Fruit fly (Drosophila melanogaster): Measurements from ENCODE around the gene Tk.

Gene Tk

DNA sequence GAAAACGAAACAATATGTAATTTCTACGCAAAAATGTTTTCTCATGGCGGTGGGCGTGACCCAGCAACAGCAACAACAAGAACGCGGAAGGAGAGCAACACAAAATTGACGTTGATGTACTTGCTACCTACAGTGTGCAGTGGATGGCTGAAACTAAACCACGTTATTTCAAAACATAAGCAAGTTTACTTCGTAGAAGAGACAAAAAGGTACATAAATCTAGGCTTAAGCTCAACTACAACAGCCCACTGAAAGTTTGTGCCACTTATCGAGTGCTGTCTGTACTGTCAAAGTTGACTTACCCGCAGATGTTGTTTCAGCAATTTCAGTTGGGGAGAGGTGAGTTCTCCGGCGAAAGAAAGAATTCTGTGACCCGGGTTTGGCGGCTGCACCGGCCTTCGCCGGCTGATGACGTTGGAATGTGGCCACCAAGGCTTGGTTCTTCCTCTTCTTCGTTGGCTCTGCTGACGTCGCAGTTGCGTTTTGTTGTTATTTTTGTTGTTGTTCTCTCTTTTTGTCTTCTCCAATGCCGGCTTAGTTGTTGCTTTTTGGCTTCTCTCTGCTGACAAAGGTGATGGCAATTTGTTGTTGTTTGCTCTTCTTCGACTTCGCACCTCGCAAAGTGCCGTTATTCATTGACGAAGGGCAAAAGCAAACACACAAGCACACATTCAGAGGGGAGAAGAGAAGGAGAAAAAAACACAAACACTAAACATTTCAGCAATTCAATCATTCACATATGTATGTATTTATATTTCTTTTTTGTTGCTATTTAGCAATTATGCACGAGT is 58.0 kb downstream of the Tk start (continued):
- TF ChIP-seq CG8478 (optimal IDR thresholded peaks at IDR 0.05) = no peak
- no peak for TF ChIP-seq run (tag; optimal IDR thresholded peaks at IDR 0.05)
- TF ChIP-seq CG4282 (GFP tag; optimal IDR thresholded peaks at IDR 0.05) = no peak
- TF ChIP-seq Drgx (GFP tag; IDR thresholded peaks at IDR 0.05) = peak; percentile 46; the same call in 1 of the 2 replicates
- peak; percentile 57 for TF ChIP-seq sens (GFP tag)
- 0 out of 4 replicates have a peak, but pooled peaks have one; percentile 56 for TF ChIP-seq chinmo (GFP tag; IDR thresholded peaks at IDR 0.05; ENCODE audit: partially characterized antibody)
- peak; percentile 74 for TF ChIP-seq sd (tag; optimal IDR thresholded peaks at IDR 0.05)
- peak; percentile 18 for TF ChIP-seq chn (GFP tag; optimal IDR thresholded peaks at IDR 0.05)
- TF ChIP-seq C15 (GFP tag; IDR thresholded peaks at IDR 0.05) = 0 out of 3 replicates have a peak, but pooled peaks have one; percentile 5

DNA sequence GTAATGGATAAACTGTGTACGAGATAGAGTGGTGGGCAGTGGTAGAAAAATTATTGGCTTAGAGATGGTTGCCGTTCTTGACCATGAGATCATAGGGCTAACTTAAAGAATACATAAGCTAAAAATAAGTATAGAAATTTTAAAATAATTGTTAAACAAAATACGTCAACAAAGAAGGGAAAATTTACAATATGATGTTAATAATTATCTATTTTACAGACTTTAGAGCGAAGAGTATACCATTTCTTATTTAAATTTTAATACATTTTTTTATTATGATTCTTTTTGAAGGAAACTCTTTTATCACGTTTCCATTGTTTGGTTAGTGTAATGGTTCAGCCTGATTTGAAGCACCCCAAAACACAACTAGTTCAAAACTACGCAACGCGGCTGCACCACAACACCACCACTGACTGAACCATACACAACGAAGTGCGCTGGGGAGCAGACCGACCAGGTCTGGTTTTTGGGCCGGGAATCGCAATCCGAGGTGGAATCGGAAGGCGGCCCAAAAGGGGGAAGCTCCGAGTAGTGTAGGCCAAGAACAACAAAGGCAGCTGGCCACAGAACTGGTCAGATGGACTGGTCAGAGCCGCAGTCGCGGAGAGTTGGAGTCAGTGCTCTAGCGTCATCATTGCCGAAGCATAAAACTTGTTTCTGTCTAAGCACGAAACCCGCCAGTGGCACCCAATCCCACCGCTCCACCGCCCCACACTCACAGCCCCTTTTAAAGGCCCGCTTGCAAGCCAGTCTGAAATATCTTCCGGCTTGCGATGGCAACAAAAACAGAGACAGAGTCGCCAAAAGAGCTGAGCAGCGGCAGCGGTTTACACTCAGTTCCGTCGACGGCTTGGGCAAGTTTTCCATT is 59.6 kb downstream of the Tk start:
- TF ChIP-seq CG6175 (GFP tag; IDR thresholded peaks at IDR 0.05) = peak; percentile 65; the same call in 1 of the 3 replicates
- no peak for TF ChIP-seq C15 (GFP tag; IDR thresholded peaks at IDR 0.05)
- no peak for TF ChIP-seq usp (GFP tag; optimal IDR thresholded peaks at IDR 0.05)
- 0 out of 2 replicates have a peak, but pooled peaks have one; percentile 23 for TF ChIP-seq bbx (GFP tag; IDR thresholded peaks at IDR 0.05; ENCODE audit: partially characterized antibody)
- no peak for TF ChIP-seq ash1 (GFP tag; optimal IDR thresholded peaks at IDR 0.05)
- TF ChIP-seq NFAT (GFP tag; IDR thresholded peaks at IDR 0.05) = 0 out of 2 replicates have a peak, but pooled peaks have one; percentile 4
- TF ChIP-seq CG2129 (GFP tag; IDR thresholded peaks at IDR 0.05; ENCODE audit: partially characterized antibody) = no peak
- TF ChIP-seq sd (tag; optimal IDR thresholded peaks at IDR 0.05) = peak; percentile 8
- TF ChIP-seq CG13296 (GFP tag; optimal IDR thresholded peaks at IDR 0.05) = no peak
- no peak for TF ChIP-seq rib (GFP tag; IDR thresholded peaks at IDR 0.05)
- TF ChIP-seq CG13424 (tag; optimal IDR thresholded peaks at IDR 0.05) = no peak
- no peak for TF ChIP-seq gce (GFP tag; IDR thresholded peaks at IDR 0.05)
- TF ChIP-seq org-1 (GFP tag; optimal IDR thresholded peaks at IDR 0.05) = no peak
- TF ChIP-seq CG7786 (GFP tag; optimal IDR thresholded peaks at IDR 0.05) = no peak
- no peak for TF ChIP-seq Gug (GFP tag; IDR thresholded peaks at IDR 0.05)
- no peak for TF ChIP-seq CG10209 (GFP tag; optimal IDR thresholded peaks at IDR 0.05)
- no peak for TF ChIP-seq CG8089 (GFP tag; optimal IDR thresholded peaks at IDR 0.05)
- TF ChIP-seq PHDP (tag; optimal IDR thresholded peaks at IDR 0.05) = no peak
- no peak for TF ChIP-seq ewg (GFP tag; optimal IDR thresholded peaks at IDR 0.05)
- TF ChIP-seq ci (GFP tag; IDR thresholded peaks at IDR 0.05) = 0 out of 3 replicates have a peak, but pooled peaks have one; percentile 32
- TF ChIP-seq pum (GFP tag; optimal IDR thresholded peaks at IDR 0.05) = no peak
- TF ChIP-seq CG1832 (GFP tag; optimal IDR thresholded peaks at IDR 0.05) = no peak
- TF ChIP-seq sim (GFP tag; IDR thresholded peaks at IDR 0.05) = no peak
- no peak for TF ChIP-seq pzg (GFP tag; optimal IDR thresholded peaks at IDR 0.05)
- no peak for TF ChIP-seq btn (GFP tag; optimal IDR thresholded peaks at IDR 0.05)
- peak; percentile 26; the same call in 1 of the 2 replicates for TF ChIP-seq CG31224 (GFP tag; IDR thresholded peaks at IDR 0.05)
- TF ChIP-seq luna (GFP tag; optimal IDR thresholded peaks at IDR 0.05) = no peak
- no peak for TF ChIP-seq Ssrp (tag; optimal IDR thresholded peaks at IDR 0.05)
- no peak for TF ChIP-seq Bgb (GFP tag; IDR thresholded peaks at IDR 0.05; ENCODE audit: partially characterized antibody)
- TF ChIP-seq cg (GFP tag; optimal IDR thresholded peaks at IDR 0.05) = no peak
- 0 out of 2 replicates have a peak, but pooled peaks have one; percentile 21 for TF ChIP-seq chm (GFP tag; IDR thresholded peaks at IDR 0.05)
- TF ChIP-seq tx (GFP tag; optimal IDR thresholded peaks at IDR 0.05) = no peak
- TF ChIP-seq Ets97D (GFP tag; optimal IDR thresholded peaks at IDR 0.05) = no peak
- no peak for TF ChIP-seq CG1024 (GFP tag; IDR thresholded peaks at IDR 0.05)
- peak; percentile 84 for TF ChIP-seq chinmo (GFP tag; IDR thresholded peaks at IDR 0.05; ENCODE audit: partially characterized antibody)
- no peak for TF ChIP-seq Fer1 (GFP tag; optimal IDR thresholded peaks at IDR 0.05)
- no peak for TF ChIP-seq H15 (GFP tag; IDR thresholded peaks at IDR 0.05)
- 0 out of 2 replicates have a peak, but pooled peaks have one; percentile 7 for TF ChIP-seq Oaz (GFP tag; IDR thresholded peaks at IDR 0.05)
- TF ChIP-seq phol (tag; optimal IDR thresholded peaks at IDR 0.05) = no peak
